Fruit fly (Drosophila melanogaster) whole organism, embryonic: ENCODE data around the gene Plap.
A peak's percentile ranks its signal among the peaks of the same experiment; 100 is the strongest.

Source experiments
- ATbp ChIP-seq: fragments of 200-800 bp; sonication (Bioruptor generic); optimal IDR thresholded peaks from 2 replicates; lab custom pipeline; 2017; ENCODE audit warnings: missing biosample characterization, mild to moderate bottlenecking, missing genetic modification characterization, missing genetic modification reagents
- Asciz ChIP-seq: fragments of 200-800 bp; sonication (Bioruptor generic); optimal IDR thresholded peaks from 2 replicates; lab custom pipeline; 2017; ENCODE audit warnings: missing biosample characterization, mild to moderate bottlenecking, missing genetic modification characterization, missing genetic modification reagents
- Awh ChIP-seq: fragments of 200-800 bp; sonication (Bioruptor generic); IDR thresholded peaks from 2 replicates; pipeline ENCODE4, ENCODE4 v1.3.6; 2022; ENCODE audit warnings: missing biosample characterization, missing genetic modification characterization
- CG12155 ChIP-seq: fragments of 200-800 bp; sonication (Bioruptor generic); optimal IDR thresholded peaks from 3 replicates; lab custom pipeline; 2016; ENCODE audit warnings: missing biosample characterization, missing genetic modification characterization
- CG12219 ChIP-seq: fragments of 200-800 bp; sonication (Bioruptor generic); optimal IDR thresholded peaks from 3 replicates; lab custom pipeline; 2018; ENCODE audit warnings: missing biosample characterization, mild to moderate bottlenecking, missing genetic modification characterization
- CG12942 ChIP-seq: fragments of 200-800 bp; sonication (Bioruptor generic); optimal IDR thresholded peaks from 3 replicates; lab custom pipeline; 2016; ENCODE audit warnings: missing biosample characterization, missing genetic modification characterization
- CG13424 ChIP-seq: fragments of 200-800 bp; sonication (Bioruptor generic); optimal IDR thresholded peaks from 2 replicates; lab custom pipeline; 2019; ENCODE audit warnings: missing biosample characterization, mild to moderate bottlenecking, missing genetic modification characterization, moderate library complexity
- CG13894 ChIP-seq: fragments of 200-800 bp; sonication (Bioruptor generic); optimal IDR thresholded peaks from 3 replicates; lab custom pipeline; 2018; ENCODE audit warnings: missing biosample characterization, mild to moderate bottlenecking, missing genetic modification characterization, moderate library complexity
- CG14667 ChIP-seq: fragments of 200-800 bp; sonication (Bioruptor generic); IDR thresholded peaks from 2 replicates; pipeline ENCODE4 v1.3.6; 2022; ENCODE audit warnings: missing biosample characterization, missing genetic modification characterization
- CG1602 ChIP-seq: fragments of 200-800 bp; sonication (Bioruptor generic); optimal IDR thresholded peaks from 3 replicates; lab custom pipeline; 2016; ENCODE audit warnings: missing biosample characterization, missing genetic modification characterization
- CG1603 ChIP-seq: fragments of 200-800 bp; sonication (Bioruptor generic); optimal IDR thresholded peaks from 2 replicates; lab custom pipeline; 2019; ENCODE audit warnings: missing biosample characterization, mild to moderate bottlenecking, missing genetic modification characterization, moderate library complexity
- CG17802 ChIP-seq: fragments of 200-800 bp; sonication (Bioruptor generic); optimal IDR thresholded peaks from 2 replicates; lab custom pipeline; 2018; ENCODE audit warnings: missing biosample characterization, mild to moderate bottlenecking, missing genetic modification characterization, moderate library complexity
- CG1832 ChIP-seq: fragments of 200-800 bp; sonication (Bioruptor generic); optimal IDR thresholded peaks from 2 replicates; lab custom pipeline; 2017; ENCODE audit warnings: missing biosample characterization, mild to moderate bottlenecking, missing genetic modification characterization, inconsistent platforms
- CG2116 ChIP-seq: fragments of 200-800 bp; sonication (Bioruptor generic); optimal IDR thresholded peaks from 3 replicates; lab custom pipeline; 2018; ENCODE audit warnings: missing biosample characterization, mild to moderate bottlenecking, missing genetic modification characterization
- CG31441 ChIP-seq: fragments of 200-800 bp; sonication (Bioruptor generic); IDR thresholded peaks from 2 replicates; pipeline ENCODE4 v1.3.6; 2022; ENCODE audit warnings: missing biosample characterization, missing genetic modification characterization
- CG3163 ChIP-seq: fragments of 200-800 bp; sonication (Bioruptor generic); optimal IDR thresholded peaks from 3 replicates; lab custom pipeline; 2016; ENCODE audit warnings: missing biosample characterization, missing genetic modification characterization
- CG3838 ChIP-seq: fragments of 200-800 bp; sonication (Bioruptor generic); optimal IDR thresholded peaks from 3 replicates; lab custom pipeline; 2016; ENCODE audit warnings: missing biosample characterization, missing genetic modification characterization
- CG4282 ChIP-seq: fragments of 200-800 bp; sonication (Bioruptor generic); optimal IDR thresholded peaks from 2 replicates; lab custom pipeline; 2016; ENCODE audit warnings: missing biosample characterization, missing genetic modification characterization
- CG4707 ChIP-seq: fragments of 200-800 bp; sonication (Bioruptor generic); optimal IDR thresholded peaks from 2 replicates; lab custom pipeline; 2018; ENCODE audit warnings: missing biosample characterization, mild to moderate bottlenecking, missing genetic modification characterization, moderate library complexity
- CG5245 ChIP-seq: fragments of 200-800 bp; sonication (Bioruptor generic); optimal IDR thresholded peaks from 3 replicates; lab custom pipeline; 2016; ENCODE audit warnings: missing biosample characterization, missing genetic modification characterization
- CG7372 ChIP-seq: fragments of 200-800 bp; sonication (Bioruptor generic); IDR thresholded peaks from 2 replicates; pipeline ENCODE4 v1.3.6; 2022; ENCODE audit warnings: missing biosample characterization, missing genetic modification characterization
- CG7839 ChIP-seq: fragments of 200-800 bp; sonication (Bioruptor generic); optimal IDR thresholded peaks from 3 replicates; lab custom pipeline; 2018; ENCODE audit warnings: missing biosample characterization, mild to moderate bottlenecking, missing genetic modification characterization, moderate library complexity
- CG7963 ChIP-seq: fragments of 200-800 bp; sonication (Bioruptor generic); IDR thresholded peaks from 3 replicates; pipeline ENCODE4 v1.3.6; 2022; ENCODE audit warnings: missing biosample characterization, missing genetic modification characterization; ENCODE audit not compliant: partially characterized antibody
- CG8478 ChIP-seq: fragments of >200 bp; optimal IDR thresholded peaks from 2 replicates; lab custom pipeline; 2018
- Doc3 ChIP-seq: fragments of 200-800 bp; sonication (Bioruptor generic); IDR thresholded peaks from 3 replicates; pipeline ENCODE4 v1.3.6; 2022; ENCODE audit warnings: missing biosample characterization, missing genetic modification characterization; ENCODE audit not compliant: partially characterized antibody
- Dp ChIP-seq: fragments of 200-800 bp; sonication (Bioruptor generic); optimal IDR thresholded peaks from 2 replicates; lab custom pipeline; 2018; ENCODE audit warnings: missing biosample characterization, mild to moderate bottlenecking, missing genetic modification characterization, moderate library complexity
- Ets65A ChIP-seq: fragments of 200-800 bp; sonication (Bioruptor generic); peaks from one replicate; lab custom pipeline; 2016; ENCODE audit warnings: missing biosample characterization, missing genetic modification characterization
- HHEX ChIP-seq: fragments of 200-800 bp; sonication (Bioruptor generic); optimal IDR thresholded peaks from 3 replicates; lab custom pipeline; 2017; ENCODE audit warnings: missing biosample characterization, mild to moderate bottlenecking, missing genetic modification characterization, missing genetic modification reagents
- Meics ChIP-seq: fragments of 200-800 bp; sonication (Bioruptor generic); optimal IDR thresholded peaks from 2 replicates; lab custom pipeline; 2017; ENCODE audit warnings: missing biosample characterization, mild to moderate bottlenecking, missing genetic modification characterization
- Neu2 ChIP-seq: fragments of 200-800 bp; sonication (Bioruptor generic); optimal IDR thresholded peaks from 3 replicates; lab custom pipeline; 2016; ENCODE audit warnings: missing biosample characterization, missing genetic modification characterization, borderline replicate concordance
- Pdp1 ChIP-seq, 2 experiments: fragments of 200-800 bp; sonication (Bioruptor generic); optimal IDR thresholded peaks; 3 replicates each; lab custom pipeline; 2016; ENCODE audit warnings: missing biosample characterization in 2 of 2, missing genetic modification characterization in 2 of 2, mild to moderate bottlenecking in 1 of 2, moderate library complexity in 1 of 2
- Sin3A ChIP-seq: fragments of >200 bp; optimal IDR thresholded peaks from 2 replicates; lab custom pipeline; 2018
- Six4 ChIP-seq: fragments of 200-800 bp; sonication (Bioruptor generic); optimal IDR thresholded peaks from 2 replicates; lab custom pipeline; 2016; ENCODE audit warnings: missing biosample characterization, missing genetic modification characterization
- Sry-β ChIP-seq: fragments of 200-800 bp; sonication (Bioruptor generic); optimal IDR thresholded peaks from 2 replicates; lab custom pipeline; 2018; ENCODE audit warnings: missing biosample characterization, mild to moderate bottlenecking, missing genetic modification characterization, moderate library complexity
- Ssrp ChIP-seq: fragments of 200-800 bp; sonication (Bioruptor generic); optimal IDR thresholded peaks from 2 replicates; lab custom pipeline; 2018; ENCODE audit warnings: missing biosample characterization, mild to moderate bottlenecking, missing genetic modification characterization, moderate library complexity
- Usf ChIP-seq: fragments of 200-800 bp; sonication (Bioruptor generic); optimal IDR thresholded peaks from 2 replicates; lab custom pipeline; 2017; ENCODE audit warnings: missing genotype, missing biosample characterization, missing genetic modification characterization
- ara ChIP-seq: fragments of 200-800 bp; sonication (Bioruptor generic); IDR thresholded peaks from 2 replicates; pipeline ENCODE4 v1.3.6; 2022; ENCODE audit warnings: missing biosample characterization, missing genetic modification characterization
- bigmax ChIP-seq: fragments of 200-800 bp; sonication (Bioruptor generic); optimal IDR thresholded peaks from 2 replicates; lab custom pipeline; 2018; ENCODE audit warnings: missing biosample characterization, mild to moderate bottlenecking, missing genetic modification characterization
- cad ChIP-seq: fragments of >200 bp; optimal IDR thresholded peaks from 2 replicates; lab custom pipeline; 2017; ENCODE audit warnings: missing biosample characterization, missing genetic modification characterization
- cas ChIP-seq: fragments of 200-800 bp; sonication (Bioruptor generic); IDR thresholded peaks from 2 replicates; pipeline ENCODE4 v1.3.6; 2022; ENCODE audit warnings: missing biosample characterization, missing genetic modification characterization
- dati ChIP-seq: fragments of 200-800 bp; sonication (Bioruptor generic); IDR thresholded peaks from 2 replicates; pipeline ENCODE4 v1.3.6; 2022; ENCODE audit warnings: missing biosample characterization, missing genetic modification characterization
- gcm ChIP-seq: fragments of 200-800 bp; sonication (Bioruptor generic); optimal IDR thresholded peaks from 2 replicates; lab custom pipeline; 2019; ENCODE audit warnings: missing biosample characterization, mild to moderate bottlenecking, missing genetic modification characterization, moderate library complexity
- hbn ChIP-seq: fragments of 200-800 bp; sonication (Bioruptor generic); IDR thresholded peaks from 2 replicates; pipeline ENCODE4 v1.3.6; 2022; ENCODE audit warnings: missing biosample characterization, missing genetic modification characterization; ENCODE audit not compliant: partially characterized antibody
- maf-S ChIP-seq: fragments of 200-800 bp; sonication (Bioruptor generic); optimal IDR thresholded peaks from 2 replicates; lab custom pipeline; 2016; ENCODE audit warnings: missing biosample characterization, missing genetic modification characterization
- odd ChIP-seq: fragments of 200-800 bp; sonication (Bioruptor generic); optimal IDR thresholded peaks from 2 replicates; lab custom pipeline; 2017; ENCODE audit warnings: missing biosample characterization, mild to moderate bottlenecking, missing genetic modification characterization
- org-1 ChIP-seq: fragments of 200-800 bp; sonication (Bioruptor generic); optimal IDR thresholded peaks from 2 replicates; lab custom pipeline; 2017; ENCODE audit warnings: missing biosample characterization, missing genetic modification characterization
- peb ChIP-seq: fragments of 200-800 bp; sonication (Bioruptor generic); IDR thresholded peaks from 2 replicates; pipeline ENCODE4 v1.3.6; 2022; ENCODE audit warnings: missing biosample characterization, missing genetic modification characterization
- sd ChIP-seq: fragments of 200-800 bp; sonication (Bioruptor generic); optimal IDR thresholded peaks from 3 replicates; lab custom pipeline; 2018; ENCODE audit warnings: missing biosample characterization, mild to moderate bottlenecking, missing genetic modification characterization, moderate library complexity
- toy ChIP-seq: fragments of 200-800 bp; sonication (Bioruptor generic); IDR thresholded peaks from 2 replicates; pipeline ENCODE4 v1.3.6; 2022; ENCODE audit warnings: missing biosample characterization, missing genetic modification characterization
- trem ChIP-seq: fragments of 200-800 bp; optimal IDR thresholded peaks from 3 replicates; lab custom pipeline; 2019; ENCODE audit warnings: missing biosample characterization, mild to moderate bottlenecking, missing genetic modification characterization, moderate library complexity
- vvl ChIP-seq: fragments of 200-800 bp; sonication (Bioruptor generic); IDR thresholded peaks from 2 replicates; pipeline ENCODE4 v1.3.6; 2022; ENCODE audit warnings: missing biosample characterization, missing genetic modification characterization

The Plap gene

dm6 chr2L:1123078-1123818 is 46.9 kb downstream of the Plap start (continued):
- peak; percentile 1 for TF ChIP-seq CG12942 (GFP tag; lab: Kevin White, UChicago)
- TF ChIP-seq dati (GFP tag; lab: Robert Waterston, UW) = no peak
- TF ChIP-seq hbn (GFP tag; lab: Robert Waterston, UW) = no peak
- peak; percentile 75 for TF ChIP-seq Asciz (GFP tag; lab: Kevin White, UChicago)
- no peak for TF ChIP-seq cad (GFP tag; lab: Kevin White, UChicago)
- TF ChIP-seq Six4 (GFP tag; lab: Kevin White, UChicago) = no peak
- TF ChIP-seq CG4707 = peak; percentile 55
- no peak for TF ChIP-seq CG14667 (GFP tag; lab: Robert Waterston, UW)
- peak; percentile 55; the same call in 1 of the 2 replicates for TF ChIP-seq CG31441 (GFP tag; lab: Robert Waterston, UW)
- peak; percentile 59; the same call in 1 of the 2 replicates for TF ChIP-seq ara (GFP tag; lab: Robert Waterston, UW)
- TF ChIP-seq CG13424 (tag; lab: Kevin White, UChicago) = peak; percentile 34
- peak; percentile 86 for TF ChIP-seq ATbp (GFP tag; lab: Kevin White, UChicago)
- TF ChIP-seq Doc3 (GFP tag; lab: Robert Waterston, UW) = no peak
- no peak for TF ChIP-seq CG7372
- no peak for TF ChIP-seq bigmax
- TF ChIP-seq odd (GFP tag; lab: Kevin White, UChicago) = peak; percentile 20
- no peak for TF ChIP-seq CG4282 (GFP tag; lab: Kevin White, UChicago)
- peak; percentile 43 for TF ChIP-seq trem (tag; lab: Kevin White, UChicago)
- TF ChIP-seq gcm = peak; percentile 55
- TF ChIP-seq Meics (GFP tag; lab: Kevin White, UChicago) = no peak
- no peak for TF ChIP-seq CG8478 (lab: Kevin White, UChicago)
- TF ChIP-seq Sry-β (GFP tag; lab: Kevin White, UChicago) = no peak
- no peak for TF ChIP-seq cas (GFP tag; lab: Robert Waterston, UW)
- peak; percentile 17 for TF ChIP-seq CG2116 (GFP tag; lab: Kevin White, UChicago)
- no peak for TF ChIP-seq Usf (GFP tag; lab: Kevin White, UChicago)
- peak in 1 of 2 experiments; percentile 44 for TF ChIP-seq Pdp1 (GFP tag; optimal IDR thresholded peaks at IDR 0.05; lab: Kevin White, UChicago)
- TF ChIP-seq vvl = peak; percentile 15; the same call in 1 of the 2 replicates
- TF ChIP-seq maf-S (GFP tag; lab: Kevin White, UChicago) = no peak
- TF ChIP-seq CG5245 = peak; percentile 21
- TF ChIP-seq toy = no peak
- no peak for TF ChIP-seq CG17802 (tag; lab: Kevin White, UChicago)
- no peak for TF ChIP-seq Awh (GFP tag; lab: Robert Waterston, UW)
- peak; percentile 55 for TF ChIP-seq org-1
- no peak for TF ChIP-seq Ssrp (tag; lab: Kevin White, UChicago)
- no peak for TF ChIP-seq CG7963 (GFP tag; lab: Robert Waterston, UW)
- TF ChIP-seq, all 482 proteins: peak for 127

DNA sequence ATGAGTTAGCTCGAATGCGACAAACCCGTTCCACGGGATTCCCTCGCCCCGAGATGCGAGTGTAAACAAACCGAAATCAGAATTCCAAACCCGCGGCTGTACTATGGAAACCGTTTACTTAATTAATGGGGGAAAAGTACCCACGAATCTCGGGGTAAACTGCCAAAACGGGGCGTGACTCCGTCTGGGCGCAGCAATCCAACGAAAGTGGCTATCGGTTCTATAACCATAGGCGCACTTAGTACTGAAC is 47.5 kb downstream of the Plap start:
- TF ChIP-seq CG1603 (tag; lab: Kevin White, UChicago) = no peak
- no peak for TF ChIP-seq peb (GFP tag; lab: Robert Waterston, UW)
- peak; percentile 61 for TF ChIP-seq Ets65A (GFP tag; lab: Kevin White, UChicago)
- no peak for TF ChIP-seq Neu2
- TF ChIP-seq HHEX (GFP tag; lab: Kevin White, UChicago) = no peak
- no peak for TF ChIP-seq CG7839 (tag; lab: Kevin White, UChicago)
- no peak for TF ChIP-seq CG1832 (GFP tag; lab: Kevin White, UChicago)
- TF ChIP-seq CG1602 (GFP tag; lab: Kevin White, UChicago) = no peak
- TF ChIP-seq CG3163 (GFP tag; lab: Kevin White, UChicago) = no peak
- TF ChIP-seq Dp (GFP tag; lab: Kevin White, UChicago) = no peak
- no peak for TF ChIP-seq Sin3A
- TF ChIP-seq CG7372 = no peak
- TF ChIP-seq CG12155 = no peak
- TF ChIP-seq CG12219 = no peak
- peak; percentile 80 for TF ChIP-seq sd (tag; lab: Kevin White, UChicago)
- TF ChIP-seq CG3838 (GFP tag; lab: Kevin White, UChicago) = no peak
- peak; percentile 37 for TF ChIP-seq CG13894 (tag; lab: Kevin White, UChicago)
